Worm (Caenorhabditis elegans): ENCODE measurements around the gene Y39G8B.13.

The Y39G8B.13 gene

DNA sequence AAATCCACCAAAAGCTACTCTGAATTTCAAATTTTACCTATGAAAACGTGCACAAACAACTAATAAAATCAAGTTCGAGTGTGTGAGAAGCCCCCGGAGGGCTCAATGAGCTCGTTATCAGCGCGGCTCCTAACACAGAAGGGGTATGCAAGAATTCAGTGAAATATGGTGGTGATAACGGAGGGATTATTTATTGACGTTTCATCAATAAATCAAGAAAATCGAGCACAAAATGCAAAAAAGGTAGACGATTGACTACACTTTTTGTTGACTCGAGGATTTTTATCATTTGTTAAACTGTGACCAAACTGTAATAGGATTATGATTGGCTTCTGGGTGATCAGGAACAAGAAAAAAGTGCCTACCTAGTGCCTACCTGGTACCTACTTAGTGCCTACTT is 25.4 kb downstream of the Y39G8B.13 start, which contains the start of gene zip-3:
Gene zip-3 (minus strand): TSS at position 21 of the 400 bp plus-strand sequence.
- TF ChIP-seq lin-11 (tag; optimal IDR thresholded peaks at IDR 0.05) (no peak), dmd-4 (tag; optimal IDR thresholded peaks at IDR 0.05) (no peak), gmeb-1 (tag; optimal IDR thresholded peaks at IDR 0.05) (peak; percentile 3), mbf-1 (tag; optimal IDR thresholded peaks at IDR 0.05) (no peak), nhr-10 (tag; optimal IDR thresholded peaks at IDR 0.05) (no peak), sma-9 (GFP tag; optimal IDR thresholded peaks at IDR 0.05) (peak; percentile 64), sma-9 (tag; optimal IDR thresholded peaks at IDR 0.05) (no peak), mab-5 (tag; optimal IDR thresholded peaks at IDR 0.05) (no peak), mdl-1 (tag; optimal IDR thresholded peaks at IDR 0.05) (no peak), aly-2 (tag; optimal IDR thresholded peaks at IDR 0.05) (no peak)

DNA sequence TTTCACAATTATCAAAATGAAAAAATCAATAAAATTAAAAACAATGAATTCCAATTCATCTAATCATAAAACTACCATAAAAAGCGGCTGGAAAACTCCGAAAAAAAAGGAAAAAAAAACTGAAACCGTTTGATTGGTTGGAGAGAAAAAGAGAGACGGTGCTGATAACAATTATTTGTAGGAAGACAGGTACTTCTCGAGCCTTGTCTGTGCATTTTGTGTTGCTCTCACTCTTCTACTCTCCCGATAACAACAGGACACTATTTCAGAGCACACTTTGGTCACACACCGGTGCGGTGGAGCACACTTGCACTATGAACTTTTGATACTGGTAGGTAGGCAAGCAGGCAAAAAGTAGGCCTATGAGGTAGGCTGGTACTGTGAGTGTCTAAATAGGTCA is 26.3 kb downstream of the Y39G8B.13 start:
- peak; percentile 38 for TF ChIP-seq gmeb-1 (tag; optimal IDR thresholded peaks at IDR 0.05)
- peak; percentile 29 for TF ChIP-seq crh-2 (tag; optimal IDR thresholded peaks at IDR 0.05)
- peak; percentile 20 for TF ChIP-seq sma-9 (GFP tag; optimal IDR thresholded peaks at IDR 0.05)
- TF ChIP-seq sma-9 (tag; optimal IDR thresholded peaks at IDR 0.05): no peak
- no peak for TF ChIP-seq nhr-237 (tag; optimal IDR thresholded peaks at IDR 0.05)
- TF ChIP-seq fos-1 (tag; optimal IDR thresholded peaks at IDR 0.05): peak; percentile 59
- no peak for TF ChIP-seq unc-62 (GFP tag; optimal IDR thresholded peaks at IDR 0.05)
- TF ChIP-seq F13H6.1 (tag; optimal IDR thresholded peaks at IDR 0.05): no peak
- peak; percentile 8 for TF ChIP-seq nhr-129 (tag; optimal IDR thresholded peaks at IDR 0.05)
- TF ChIP-seq lin-13 (GFP tag; optimal IDR thresholded peaks at IDR 0.05): no peak
- no peak for TF ChIP-seq lsy-2 (tag; optimal IDR thresholded peaks at IDR 0.05)
- TF ChIP-seq nhr-10 (tag; optimal IDR thresholded peaks at IDR 0.05): no peak
- TF ChIP-seq Y55F3AM.14 (GFP tag; optimal IDR thresholded peaks at IDR 0.05): no peak
- no peak for TF ChIP-seq nhr-25 (tag; optimal IDR thresholded peaks at IDR 0.05)
- TF ChIP-seq skn-1 (tag; optimal IDR thresholded peaks at IDR 0.05): no peak
- TF ChIP-seq egl-27 (tag; optimal IDR thresholded peaks at IDR 0.05): no peak
- no peak for TF ChIP-seq zag-1 (tag; optimal IDR thresholded peaks at IDR 0.05)
- no peak for TF ChIP-seq nhr-11 (tag; optimal IDR thresholded peaks at IDR 0.05)

DNA sequence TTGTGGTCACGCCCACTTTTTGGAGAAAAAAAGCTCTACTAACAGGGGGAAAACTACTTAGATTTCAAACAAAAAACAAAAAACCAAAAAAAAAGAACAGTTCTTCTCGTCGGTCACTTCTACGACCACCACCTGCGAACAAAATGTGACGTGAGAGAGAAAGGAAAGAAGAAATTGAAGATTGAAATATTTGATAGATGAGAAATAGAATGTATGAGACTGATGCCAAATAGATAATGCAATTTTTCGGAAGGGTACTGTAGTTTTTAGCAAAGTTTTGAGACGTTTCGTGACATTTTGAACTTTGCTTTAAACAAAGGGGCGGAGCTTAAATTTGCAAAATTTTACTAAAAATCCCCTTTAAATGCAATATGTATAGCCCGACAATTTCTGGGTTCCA is 27.9 kb downstream of the Y39G8B.13 start:
- peak; percentile 1 for TF ChIP-seq blmp-1 (tag; optimal IDR thresholded peaks at IDR 0.05; ENCODE audit: insufficient read depth)
- TF ChIP-seq sma-9 (GFP tag; optimal IDR thresholded peaks at IDR 0.05): peak; percentile 3
- TF ChIP-seq sma-9 (tag; optimal IDR thresholded peaks at IDR 0.05): no peak
- TF ChIP-seq lin-39 (tag; optimal IDR thresholded peaks at IDR 0.05): no peak
- TF ChIP-seq nhr-11 (tag; optimal IDR thresholded peaks at IDR 0.05): no peak
- TF ChIP-seq fos-1 (tag; optimal IDR thresholded peaks at IDR 0.05): peak; percentile 55
- TF ChIP-seq lsy-2 (tag; optimal IDR thresholded peaks at IDR 0.05): peak in 1 of 2 experiments; percentile 57

DNA sequence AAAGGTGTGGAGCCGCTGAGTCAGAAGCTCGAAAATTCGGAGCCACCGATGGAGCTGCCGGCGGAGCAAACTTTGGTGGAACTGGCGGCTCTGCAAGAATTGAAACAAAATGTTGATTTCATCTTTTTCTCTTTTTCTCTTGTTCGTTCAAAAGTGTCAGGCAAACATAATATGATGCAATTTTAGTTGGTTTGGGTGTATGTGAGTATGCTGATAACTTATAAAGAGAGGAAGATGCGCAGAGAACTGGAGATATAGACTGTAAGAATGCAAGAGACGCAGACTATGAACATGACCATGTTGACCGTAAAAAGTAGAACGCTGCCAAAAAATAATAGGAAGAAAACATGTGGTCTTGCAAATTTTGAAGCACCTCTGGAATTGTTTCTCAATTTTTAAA is 28.8 kb downstream of the Y39G8B.13 start:
- TF ChIP-seq ztf-1 (GFP tag; conservative IDR thresholded peaks at IDR 0.05) (no peak), nhr-25 (tag; optimal IDR thresholded peaks at IDR 0.05) (peak; percentile 54), sma-3 (GFP tag; optimal IDR thresholded peaks at IDR 0.05) (peak; percentile 62), C34F6.9 (tag; optimal IDR thresholded peaks at IDR 0.05) (peak; percentile 27), crh-2 (tag; optimal IDR thresholded peaks at IDR 0.05) (peak; percentile 79), sma-9 (GFP tag; optimal IDR thresholded peaks at IDR 0.05) (peak; percentile 74), sma-9 (tag; optimal IDR thresholded peaks at IDR 0.05) (no peak), F13H6.1 (tag; optimal IDR thresholded peaks at IDR 0.05) (peak; percentile 29), ztf-4 (tag; optimal IDR thresholded peaks at IDR 0.05) (no peak), lsy-2 (tag; optimal IDR thresholded peaks at IDR 0.05) (peak in 1 of 2 experiments; percentile 57), fos-1 (tag; optimal IDR thresholded peaks at IDR 0.05) (peak; percentile 78), mdl-1 (tag; optimal IDR thresholded peaks at IDR 0.05) (no peak), elt-1 (tag; optimal IDR thresholded peaks at IDR 0.05) (no peak), nhr-129 (tag; optimal IDR thresholded peaks at IDR 0.05) (peak; percentile 100), gmeb-1 (tag; optimal IDR thresholded peaks at IDR 0.05) (peak; percentile 48)

DNA sequence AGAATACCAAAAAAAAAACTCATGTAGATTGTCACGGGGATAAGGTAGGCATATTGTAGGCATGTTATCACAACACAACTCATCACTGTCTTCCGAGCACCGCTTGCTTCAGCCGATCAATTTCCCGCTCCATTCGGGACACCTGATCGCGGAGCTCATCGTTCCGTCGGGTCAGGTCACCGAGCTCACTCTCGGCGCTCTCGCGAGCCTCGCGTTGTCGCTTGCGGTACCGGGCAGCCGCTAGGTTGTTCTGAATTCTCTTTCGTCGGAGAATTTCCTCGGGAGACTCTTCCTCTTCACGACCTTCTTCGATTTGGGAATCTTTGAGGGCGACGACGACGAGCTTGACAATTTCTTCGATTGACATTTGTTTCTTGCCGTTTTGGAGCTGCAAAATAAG is 30.9 kb downstream of the Y39G8B.13 start:
- TF ChIP-seq zag-1 (tag; optimal IDR thresholded peaks at IDR 0.05) (no peak), sma-9 (GFP tag; optimal IDR thresholded peaks at IDR 0.05) (no peak), sma-9 (tag; optimal IDR thresholded peaks at IDR 0.05) (no peak), peb-1 (tag; optimal IDR thresholded peaks at IDR 0.05) (no peak)

DNA sequence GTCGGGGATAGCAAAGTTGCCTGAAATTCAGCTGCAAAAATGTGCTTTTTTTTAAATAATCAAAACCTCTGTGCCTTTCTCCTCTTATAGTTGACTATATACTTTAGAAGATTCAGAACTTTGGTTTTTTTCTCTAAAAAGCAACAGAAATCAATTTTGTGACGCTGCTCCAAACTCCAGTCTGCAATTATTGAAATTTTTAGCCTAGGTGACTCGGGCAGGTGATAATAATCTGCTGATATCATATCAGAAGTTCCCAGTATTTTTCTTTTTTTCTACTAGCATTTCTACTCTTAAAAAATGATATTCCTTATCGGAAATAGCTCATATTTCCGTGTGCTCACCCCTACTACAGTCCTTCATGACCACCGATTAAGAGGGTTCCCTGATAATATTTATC is 33.6 kb downstream of the Y39G8B.13 start, which contains the start of gene sre-44:
Gene sre-44 (plus strand): TSS at position 301 of the 400 bp plus-strand sequence.
- no peak for TF ChIP-seq nhr-237 (tag; optimal IDR thresholded peaks at IDR 0.05)
- TF ChIP-seq mbf-1 (tag; optimal IDR thresholded peaks at IDR 0.05): no peak
- TF ChIP-seq crh-2 (tag; optimal IDR thresholded peaks at IDR 0.05): no peak
- no peak for TF ChIP-seq elt-1 (tag; optimal IDR thresholded peaks at IDR 0.05)
- TF ChIP-seq nhr-11 (tag; optimal IDR thresholded peaks at IDR 0.05): no peak
- no peak for TF ChIP-seq sma-3 (GFP tag; optimal IDR thresholded peaks at IDR 0.05)
- TF ChIP-seq skn-1 (tag; optimal IDR thresholded peaks at IDR 0.05): no peak
- no peak for TF ChIP-seq lin-11 (tag; optimal IDR thresholded peaks at IDR 0.05)
- TF ChIP-seq ZK546.5 (tag; optimal IDR thresholded peaks at IDR 0.05): no peak
- TF ChIP-seq mab-5 (tag; optimal IDR thresholded peaks at IDR 0.05): no peak
- no peak for TF ChIP-seq Y55F3AM.14 (GFP tag; optimal IDR thresholded peaks at IDR 0.05)
- TF ChIP-seq snpc-4 (tag; optimal IDR thresholded peaks at IDR 0.05): no peak
- TF ChIP-seq unc-39 (tag; optimal IDR thresholded peaks at IDR 0.05): no peak
- TF ChIP-seq egl-27 (tag; optimal IDR thresholded peaks at IDR 0.05): no peak
- TF ChIP-seq unc-62 (GFP tag; optimal IDR thresholded peaks at IDR 0.05): no peak
- TF ChIP-seq gmeb-1 (tag; optimal IDR thresholded peaks at IDR 0.05): no peak
- TF ChIP-seq mdl-1 (tag; optimal IDR thresholded peaks at IDR 0.05): no peak
- TF ChIP-seq nhr-10 (tag; optimal IDR thresholded peaks at IDR 0.05): no peak

Measured in whole organism, L2 larva.